Fruit fly (Drosophila melanogaster): Measurements from ENCODE around the gene CG14565.

CG14565 gene

DNA sequence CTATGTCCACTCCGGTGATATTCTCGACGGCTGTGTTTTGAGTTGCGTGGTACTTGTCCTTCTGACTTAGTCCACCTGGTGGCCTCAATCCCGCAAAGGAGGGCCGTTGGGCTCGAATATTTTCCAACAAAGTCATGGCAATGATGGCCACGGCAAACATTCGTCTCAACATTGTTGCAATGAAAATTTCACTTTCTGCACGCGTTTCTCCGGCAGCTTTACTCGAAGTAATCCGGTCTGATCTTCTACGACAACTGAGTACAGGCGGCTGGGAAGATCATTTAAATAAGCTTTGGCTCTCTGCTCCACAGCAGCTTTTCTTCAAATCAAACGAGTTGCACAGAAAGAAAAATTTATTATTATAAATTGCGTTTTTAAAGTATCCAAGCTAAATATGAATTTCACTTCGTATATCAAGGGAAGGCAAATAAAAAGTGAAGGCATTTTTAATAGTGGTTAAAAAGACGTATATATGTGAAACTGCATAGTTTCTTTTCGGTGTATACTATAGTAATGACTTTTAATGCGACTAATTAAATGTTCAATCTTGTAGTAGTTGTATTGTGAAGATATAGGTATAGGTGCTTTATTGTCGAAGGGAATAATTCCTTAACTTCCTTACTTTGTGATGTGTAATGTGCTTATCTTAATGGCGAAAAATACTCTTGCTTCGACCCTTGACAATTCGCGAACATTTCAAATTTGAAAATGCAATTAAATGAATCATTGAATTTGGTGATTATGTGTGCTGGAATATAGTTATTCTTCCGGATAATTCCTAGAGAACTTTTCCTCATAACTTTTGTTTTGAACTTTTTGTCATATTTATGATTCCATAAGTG is 5.7 kb downstream of the CG14565 start, which contains the start of gene CG14567 (continued):
- peak; percentile 46; the same call in 2 of the 3 replicates for TF ChIP-seq row (GFP tag; IDR thresholded peaks at IDR 0.05)
- no peak for TF ChIP-seq sr (GFP tag; IDR thresholded peaks at IDR 0.05)
- TF ChIP-seq gsb (GFP tag; IDR thresholded peaks at IDR 0.05): no peak
- TF ChIP-seq Xbp1 (GFP tag; optimal IDR thresholded peaks at IDR 0.05): peak; percentile 45
- TF ChIP-seq br (optimal IDR thresholded peaks at IDR 0.05): no peak
- no peak for TF ChIP-seq Hsf (GFP tag; optimal IDR thresholded peaks at IDR 0.05)
- peak; percentile 65 for TF ChIP-seq oc (tag; optimal IDR thresholded peaks at IDR 0.05)
- no peak for TF ChIP-seq yki (optimal IDR thresholded peaks at IDR 0.05)
- TF ChIP-seq nerfin-2 (GFP tag; IDR thresholded peaks at IDR 0.05; ENCODE audit: partially characterized antibody): no peak
- TF ChIP-seq HLH54F (GFP tag; optimal IDR thresholded peaks at IDR 0.05): no peak
- no peak for TF ChIP-seq Eip74EF (GFP tag; optimal IDR thresholded peaks at IDR 0.05)
- peak; percentile 46 for TF ChIP-seq ap (GFP tag; IDR thresholded peaks at IDR 0.05)
- no peak for TF ChIP-seq sim (GFP tag; IDR thresholded peaks at IDR 0.05)
- no peak for TF ChIP-seq chm (GFP tag; IDR thresholded peaks at IDR 0.05)
- no peak for TF ChIP-seq emc (GFP tag; optimal IDR thresholded peaks at IDR 0.05)
- TF ChIP-seq pan (optimal IDR thresholded peaks at IDR 0.05): no peak
- TF ChIP-seq pan (GFP tag; optimal IDR thresholded peaks at IDR 0.05 in 1 of 2, IDR thresholded peaks at IDR 0.05 in 1 of 2): peak in 1 of 2 experiments; percentile 64
- no peak for TF ChIP-seq CG11560 (tag; IDR thresholded peaks at IDR 0.05)
- no peak for TF ChIP-seq sna (GFP tag; IDR thresholded peaks at IDR 0.05; ENCODE audit: partially characterized antibody)
- TF ChIP-seq maf-S (GFP tag; optimal IDR thresholded peaks at IDR 0.05): no peak
- no peak for TF ChIP-seq wor (GFP tag; IDR thresholded peaks at IDR 0.05)
- no peak for TF ChIP-seq dati (GFP tag; IDR thresholded peaks at IDR 0.05)
- TF ChIP-seq Hr51 (GFP tag; optimal IDR thresholded peaks at IDR 0.05): peak in 1 of 2 experiments; percentile 59
- TF ChIP-seq CG34376 (GFP tag; optimal IDR thresholded peaks at IDR 0.05): no peak
- TF ChIP-seq CG3163 (GFP tag; optimal IDR thresholded peaks at IDR 0.05): no peak
- no peak for TF ChIP-seq BEAF-32 (GFP tag; optimal IDR thresholded peaks at IDR 0.05)
- TF ChIP-seq her (GFP tag; optimal IDR thresholded peaks at IDR 0.05): no peak
- no peak for TF ChIP-seq CG33213 (GFP tag; optimal IDR thresholded peaks at IDR 0.05)
- no peak for TF ChIP-seq CG3281 (GFP tag; optimal IDR thresholded peaks at IDR 0.05)
- no peak for TF ChIP-seq Hr78 (GFP tag; optimal IDR thresholded peaks at IDR 0.05)
- no peak for TF ChIP-seq CG34224 (GFP tag; IDR thresholded peaks at IDR 0.05; ENCODE audit: partially characterized antibody)
- TF ChIP-seq ATbp (GFP tag; optimal IDR thresholded peaks at IDR 0.05): peak; percentile 42
- TF ChIP-seq zf30C (GFP tag; optimal IDR thresholded peaks at IDR 0.05): no peak
- no peak for TF ChIP-seq CG12219 (GFP tag; optimal IDR thresholded peaks at IDR 0.05)
- no peak for TF ChIP-seq NC2β (GFP tag; optimal IDR thresholded peaks at IDR 0.05)
- TF ChIP-seq kay (GFP tag; optimal IDR thresholded peaks at IDR 0.05): no peak
- no peak for TF ChIP-seq Side (GFP tag; optimal IDR thresholded peaks at IDR 0.05)
- no peak for TF ChIP-seq CG33557 (GFP tag; optimal IDR thresholded peaks at IDR 0.05)
- TF ChIP-seq aop (GFP tag; IDR thresholded peaks at IDR 0.05): no peak
- no peak for TF ChIP-seq ac (GFP tag; optimal IDR thresholded peaks at IDR 0.05)
- TF ChIP-seq Hmx (GFP tag; optimal IDR thresholded peaks at IDR 0.05): no peak
- no peak for TF ChIP-seq CrebB (tag; optimal IDR thresholded peaks at IDR 0.05)
- no peak for TF ChIP-seq Tbp (GFP tag; optimal IDR thresholded peaks at IDR 0.05)
- no peak for TF ChIP-seq CG31224 (GFP tag; IDR thresholded peaks at IDR 0.05)
- no peak for TF ChIP-seq stwl (tag; optimal IDR thresholded peaks at IDR 0.05)
- TF ChIP-seq MTF-1 (GFP tag; optimal IDR thresholded peaks at IDR 0.05; ENCODE audit: borderline replicate concordance): no peak
- no peak for TF ChIP-seq tna (GFP tag; IDR thresholded peaks at IDR 0.05; ENCODE audit: partially characterized antibody)
- no peak for TF ChIP-seq org-1 (GFP tag; optimal IDR thresholded peaks at IDR 0.05)
- TF ChIP-seq tio (GFP tag; optimal IDR thresholded peaks at IDR 0.05): peak; percentile 34
- TF ChIP-seq al (GFP tag; IDR thresholded peaks at IDR 0.05): 0 out of 2 replicates have a peak, but pooled peaks have one; percentile 13

Data from whole organism, embryonic.